Fruit fly (Drosophila melanogaster) whole organism, embryonic: Measurements from ENCODE around the gene Miga.

Source experiments
- Bdp1 ChIP-seq: fragments of 200-800 bp; sonication (Bioruptor generic); optimal IDR thresholded peaks from 3 replicates; lab custom pipeline; 2016; ENCODE audit warnings: missing biosample characterization, missing genetic modification characterization
- C15 ChIP-seq: fragments of 200-800 bp; sonication (Bioruptor generic); IDR thresholded peaks from 3 replicates; pipeline ENCODE4 v1.3.6; 2022; ENCODE audit warnings: missing biosample characterization, missing genetic modification characterization
- CG11247 ChIP-seq: fragments of 200-800 bp; sonication (Bioruptor generic); IDR thresholded peaks from 2 replicates; pipeline ENCODE4 v1.3.6; 2022; ENCODE audit warnings: missing biosample characterization, missing genetic modification characterization
- CG11695 ChIP-seq: fragments of 200-800 bp; sonication (Bioruptor generic); IDR thresholded peaks from 3 replicates; pipeline ENCODE4 v1.3.6; 2022; ENCODE audit warnings: missing biosample characterization, missing genetic modification characterization
- CG12299 ChIP-seq: fragments of 200-800 bp; sonication (Bioruptor generic); optimal IDR thresholded peaks from 2 replicates; lab custom pipeline; 2018; ENCODE audit warnings: missing biosample characterization, mild to moderate bottlenecking, missing genetic modification characterization
- CG12391 ChIP-seq: fragments of 200-800 bp; sonication (Bioruptor generic); optimal IDR thresholded peaks from 3 replicates; lab custom pipeline; 2018; ENCODE audit warnings: missing biosample characterization, mild to moderate bottlenecking, missing genetic modification characterization, moderate library complexity
- CG12769 ChIP-seq: fragments of 200-800 bp; sonication (Bioruptor generic); optimal IDR thresholded peaks from 2 replicates; lab custom pipeline; 2019; ENCODE audit warnings: missing biosample characterization, mild to moderate bottlenecking, missing genetic modification characterization, moderate library complexity
- CG13775 ChIP-seq: fragments of 200-800 bp; sonication (Bioruptor generic); optimal IDR thresholded peaks from 3 replicates; lab custom pipeline; 2017; ENCODE audit warnings: missing biosample characterization, mild to moderate bottlenecking, missing genetic modification characterization
- CG13894 ChIP-seq: fragments of 200-800 bp; sonication (Bioruptor generic); optimal IDR thresholded peaks from 3 replicates; lab custom pipeline; 2018; ENCODE audit warnings: missing biosample characterization, mild to moderate bottlenecking, missing genetic modification characterization, moderate library complexity
- CG14050 ChIP-seq: fragments of 200-800 bp; sonication (Bioruptor generic); IDR thresholded peaks from 3 replicates; pipeline ENCODE4 v1.3.6; 2022; ENCODE audit warnings: missing biosample characterization, missing genetic modification characterization
- CG15514 ChIP-seq: fragments of 200-800 bp; sonication (Bioruptor generic); optimal IDR thresholded peaks from 3 replicates; lab custom pipeline; 2017; ENCODE audit warnings: missing biosample characterization, missing genetic modification characterization, mild to moderate bottlenecking, moderate library complexity, missing genetic modification reagents
- CG1647 ChIP-seq: fragments of 200-800 bp; sonication (Bioruptor generic); optimal IDR thresholded peaks from 3 replicates; lab custom pipeline; 2016; ENCODE audit warnings: missing biosample characterization, missing genetic modification characterization
- CG17361 ChIP-seq: fragments of 200-800 bp; sonication (Bioruptor generic); IDR thresholded peaks from 3 replicates; pipeline ENCODE4 v1.3.6; 2022; ENCODE audit warnings: missing biosample characterization, missing genetic modification characterization
- CG17829 ChIP-seq: fragments of 200-800 bp; optimal IDR thresholded peaks from 2 replicates; lab custom pipeline; 2019; ENCODE audit warnings: missing biosample characterization, mild to moderate bottlenecking, missing genetic modification characterization, moderate library complexity
- CG17912 ChIP-seq: fragments of 200-800 bp; sonication (Bioruptor generic); optimal IDR thresholded peaks from 2 replicates; lab custom pipeline; 2018; ENCODE audit warnings: missing biosample characterization, mild to moderate bottlenecking, missing genetic modification characterization
- CG1792 ChIP-seq: fragments of 200-800 bp; sonication (Bioruptor generic); optimal IDR thresholded peaks from 2 replicates; lab custom pipeline; 2016; ENCODE audit warnings: missing biosample characterization, missing genetic modification characterization
- CG18011 ChIP-seq: fragments of 200-800 bp; sonication (Bioruptor generic); optimal IDR thresholded peaks from 2 replicates; lab custom pipeline; 2017; ENCODE audit warnings: missing biosample characterization, missing genetic modification characterization, mild to moderate bottlenecking, moderate library complexity, missing genotype
- CG18764 ChIP-seq: fragments of 200-800 bp; sonication (Bioruptor generic); optimal IDR thresholded peaks from 3 replicates; lab custom pipeline; 2016; ENCODE audit warnings: missing biosample characterization, missing genetic modification characterization
- CG2889 ChIP-seq: fragments of 200-800 bp; sonication (Bioruptor generic); IDR thresholded peaks from 3 replicates; pipeline ENCODE4 v1.3.6; 2022; ENCODE audit warnings: missing biosample characterization, missing genetic modification characterization
- CG31365 ChIP-seq: fragments of 200-800 bp; sonication (Bioruptor generic); optimal IDR thresholded peaks from 2 replicates; lab custom pipeline; 2018; ENCODE audit warnings: missing biosample characterization, mild to moderate bottlenecking, missing genetic modification characterization
- CG34422 ChIP-seq: fragments of 200-800 bp; sonication (Bioruptor generic); IDR thresholded peaks from 3 replicates; pipeline ENCODE4 v1.3.6; 2022; ENCODE audit warnings: missing biosample characterization, missing genetic modification characterization
- CG4617 ChIP-seq: fragments of 200-800 bp; sonication (Bioruptor generic); optimal IDR thresholded peaks from 3 replicates; lab custom pipeline; 2016; ENCODE audit warnings: missing biosample characterization, missing genetic modification characterization, borderline replicate concordance
- CG6765 ChIP-seq: fragments of 200-800 bp; sonication (Bioruptor generic); optimal IDR thresholded peaks from 3 replicates; lab custom pipeline; 2017; ENCODE audit warnings: missing biosample characterization, mild to moderate bottlenecking, missing genetic modification characterization
- CG9932 ChIP-seq: fragments of 200-800 bp; sonication (Bioruptor generic); IDR thresholded peaks from 2 replicates; pipeline ENCODE4 v1.3.6; 2022; ENCODE audit warnings: missing biosample characterization, missing genetic modification characterization
- D19B ChIP-seq: fragments of 200-800 bp; sonication (Bioruptor generic); optimal IDR thresholded peaks from 2 replicates; lab custom pipeline; 2017; ENCODE audit warnings: missing biosample characterization, mild to moderate bottlenecking, missing genetic modification characterization
- Eip74EF ChIP-seq, 2 experiments: fragments of 200-800 bp in 1 of 2; fragments of >200 bp in 1 of 2; sonication (Bioruptor generic) in 1 of 2; optimal IDR thresholded peaks; 2 replicates each; lab custom pipeline; 2017 to 2019; ENCODE audit warnings: missing biosample characterization in 2 of 2, missing genetic modification characterization in 2 of 2, mild to moderate bottlenecking in 1 of 2, moderate library complexity in 1 of 2
- H2.0 ChIP-seq: fragments of 200-800 bp; sonication (Bioruptor generic); IDR thresholded peaks from 2 replicates; pipeline ENCODE4 v1.3.6; 2022; ENCODE audit warnings: missing biosample characterization, missing genetic modification characterization
- Med ChIP-seq: fragments of 200-800 bp; sonication (Bioruptor generic); peaks from one replicate; lab custom pipeline; 2016; ENCODE audit warnings: missing biosample characterization, missing genetic modification characterization, mild to moderate bottlenecking, inconsistent platforms, moderate library complexity
- Mes4 ChIP-seq: fragments of 200-800 bp; sonication (Bioruptor generic); optimal IDR thresholded peaks from 2 replicates; lab custom pipeline; 2016; ENCODE audit warnings: missing biosample characterization, missing genetic modification characterization
- NK7.1 ChIP-seq: fragments of 200-800 bp; sonication (Bioruptor generic); optimal IDR thresholded peaks from 3 replicates; lab custom pipeline; 2016; ENCODE audit warnings: missing biosample characterization, missing genetic modification characterization
- NfI ChIP-seq: fragments of 200-800 bp; sonication (Bioruptor generic); optimal IDR thresholded peaks from 3 replicates; lab custom pipeline; 2018; ENCODE audit warnings: missing biosample characterization, mild to moderate bottlenecking, missing genetic modification characterization, moderate library complexity
- PHDP ChIP-seq: fragments of 200-800 bp; sonication (Bioruptor generic); optimal IDR thresholded peaks from 3 replicates; lab custom pipeline; 2018; ENCODE audit warnings: missing biosample characterization, mild to moderate bottlenecking, missing genetic modification characterization, moderate library complexity
- Rx ChIP-seq: fragments of 200-800 bp; sonication (Bioruptor generic); IDR thresholded peaks from 2 replicates; pipeline ENCODE4 v1.3.6; 2022; ENCODE audit warnings: missing biosample characterization, missing genetic modification characterization
- Spps ChIP-seq: fragments of 200-800 bp; sonication (Bioruptor generic); optimal IDR thresholded peaks from 2 replicates; lab custom pipeline; 2018; ENCODE audit warnings: missing biosample characterization, mild to moderate bottlenecking, missing genetic modification characterization
- ab ChIP-seq: fragments of 200-800 bp; sonication (Bioruptor generic); optimal IDR thresholded peaks from 2 replicates; lab custom pipeline; 2016; ENCODE audit warnings: missing biosample characterization, missing genetic modification characterization
- dmrt99B ChIP-seq: fragments of 200-800 bp; sonication (Bioruptor generic); optimal IDR thresholded peaks from 2 replicates; lab custom pipeline; 2018; ENCODE audit warnings: missing biosample characterization, mild to moderate bottlenecking, missing genetic modification characterization, moderate library complexity
- emc ChIP-seq: fragments of 200-800 bp; sonication (Bioruptor generic); optimal IDR thresholded peaks from 2 replicates; lab custom pipeline; 2016; ENCODE audit warnings: missing biosample characterization, missing genetic modification characterization
- exex ChIP-seq: fragments of 200-800 bp; sonication (Bioruptor generic); optimal IDR thresholded peaks from 4 replicates; lab custom pipeline; 2018; ENCODE audit warnings: missing biosample characterization, mild to moderate bottlenecking, missing genetic modification characterization, moderate library complexity
- ftz-f1 ChIP-seq: fragments of 200-800 bp; sonication (Bioruptor generic); optimal IDR thresholded peaks from 2 replicates; lab custom pipeline; 2016; ENCODE audit warnings: missing biosample characterization, missing genetic modification characterization
- gcm ChIP-seq: fragments of 200-800 bp; sonication (Bioruptor generic); optimal IDR thresholded peaks from 2 replicates; lab custom pipeline; 2019; ENCODE audit warnings: missing biosample characterization, mild to moderate bottlenecking, missing genetic modification characterization, moderate library complexity
- gem ChIP-seq: fragments of 200-800 bp; sonication (Bioruptor generic); optimal IDR thresholded peaks from 2 replicates; lab custom pipeline; 2019; ENCODE audit warnings: missing biosample characterization, mild to moderate bottlenecking, missing genetic modification characterization, moderate library complexity
- gfzf ChIP-seq: fragments of 200-800 bp; sonication (Bioruptor generic); optimal IDR thresholded peaks from 2 replicates; lab custom pipeline; 2016; ENCODE audit warnings: missing biosample characterization, mild to moderate bottlenecking, missing genetic modification characterization, moderate library complexity
- h ChIP-seq: fragments of >200 bp; optimal IDR thresholded peaks from 2 replicates; lab custom pipeline; 2017
- hkb ChIP-seq, 2 experiments: fragments of 200-800 bp in 1 of 2; fragments of >200 bp in 1 of 2; sonication (Bioruptor generic) in 1 of 2; IDR thresholded peaks in 1 of 2; optimal IDR thresholded peaks in 1 of 2; 2 replicates each; pipeline versions ENCODE4 v1.3.6 to Lab custom; 2017 to 2022; ENCODE audit warnings: missing biosample characterization in 1 of 2, missing genetic modification characterization in 1 of 2
- jigr1 ChIP-seq: fragments of 200-800 bp; sonication (Bioruptor generic); IDR thresholded peaks from 3 replicates; pipeline ENCODE4 v1.3.6; 2022; ENCODE audit warnings: missing biosample characterization, missing genetic modification characterization
- jing ChIP-seq: fragments of 200-800 bp; sonication (Bioruptor generic); optimal IDR thresholded peaks from 2 replicates; lab custom pipeline; 2018; ENCODE audit warnings: missing biosample characterization, mild to moderate bottlenecking, missing genetic modification characterization
- slou ChIP-seq: fragments of 200-800 bp; sonication (Bioruptor generic); optimal IDR thresholded peaks from 3 replicates; lab custom pipeline; 2016; ENCODE audit warnings: missing biosample characterization, missing genetic modification characterization
- tgo ChIP-seq: fragments of 200-800 bp; sonication (Bioruptor generic); IDR thresholded peaks from 3 replicates; pipeline ENCODE4 v1.3.6; 2022; ENCODE audit warnings: missing biosample characterization, missing genetic modification characterization

Gene Miga

dm6 chrX:8398177-8399018 lies 39.2 kb downstream of the Miga start, which contains the start of gene CG10555 (continued):
- TF ChIP-seq Bdp1 (GFP tag; lab: Kevin White, UChicago) (peak; percentile 84), CG11695 (peak; percentile 60; the same call in 2 of the 3 replicates), CG13894 (peak; percentile 48), CG17361 (GFP tag; lab: Robert Waterston, UW) (peak; percentile 82), CG11247 (GFP tag; lab: Robert Waterston, UW) (peak; percentile 89), CG34422 (GFP tag; lab: Robert Waterston, UW) (peak; percentile 82), CG4617 (GFP tag; lab: Kevin White, UChicago) (peak; percentile 19), PHDP (peak; percentile 87), emc (GFP tag; lab: Kevin White, UChicago) (peak; percentile 63), Spps (no peak), CG12769 (tag; lab: Kevin White, UChicago) (peak; percentile 86), CG12391 (tag; lab: Kevin White, UChicago) (peak; percentile 86), H2.0 (GFP tag; lab: Robert Waterston, UW) (peak; percentile 89), exex (tag; lab: Kevin White, UChicago) (peak; percentile 36), CG18764 (GFP tag; lab: Kevin White, UChicago) (peak; percentile 97), D19B (peak; percentile 44), ftz-f1 (no peak), gcm (GFP tag; lab: Kevin White, UChicago) (peak; percentile 4), NfI (GFP tag; lab: Kevin White, UChicago) (peak; percentile 83), jing (GFP tag; lab: Kevin White, UChicago) (peak; percentile 79), Med (GFP tag; lab: Kevin White, UChicago) (peak; percentile 97), CG1647 (GFP tag; lab: Kevin White, UChicago) (peak; percentile 87), CG14050 (GFP tag; lab: Robert Waterston, UW) (peak; percentile 82), jigr1 (GFP tag; lab: Robert Waterston, UW) (peak; percentile 72; the same call in 2 of the 3 replicates), CG31365 (tag; lab: Kevin White, UChicago) (no peak), CG12299 (peak; percentile 29), dmrt99B (tag; lab: Kevin White, UChicago) (peak; percentile 68), Eip74EF (GFP tag; optimal IDR thresholded peaks at IDR 0.05; lab: Kevin White, UChicago) (peak in 1 of 2 experiments; percentile 33), CG17829 (tag; lab: Kevin White, UChicago) (peak; percentile 75), gfzf (GFP tag; lab: Kevin White, UChicago) (peak; percentile 16), gem (tag; lab: Kevin White, UChicago) (peak; percentile 96), slou (GFP tag; lab: Kevin White, UChicago) (peak; percentile 58), CG9932 (GFP tag; lab: Robert Waterston, UW) (peak; percentile 92), CG2889 (GFP tag; lab: Robert Waterston, UW) (peak; percentile 76), CG13775 (GFP tag; lab: Kevin White, UChicago) (peak; percentile 94), CG1792 (peak; percentile 99), NK7.1 (GFP tag; lab: Kevin White, UChicago) (peak; percentile 46), CG17912 (GFP tag; lab: Kevin White, UChicago) (peak; percentile 10), hkb (optimal IDR thresholded peaks at IDR 0.05; lab: Kevin White, UChicago) (peak; percentile 95), hkb (GFP tag; IDR thresholded peaks at IDR 0.05; lab: Robert Waterston, UW) (peak; percentile 82), ab (GFP tag; lab: Kevin White, UChicago) (peak; percentile 94), CG6765 (GFP tag; lab: Kevin White, UChicago) (peak; percentile 35), h (lab: Kevin White, UChicago) (no peak), C15 (0 out of 3 replicates have a peak, but pooled peaks have one; percentile 14), tgo (GFP tag; lab: Robert Waterston, UW) (peak; percentile 90), CG18011 (GFP tag; lab: Kevin White, UChicago) (peak; percentile 67), Rx (peak; percentile 83), CG15514 (GFP tag; lab: Kevin White, UChicago) (peak; percentile 47), Mes4 (GFP tag; lab: Kevin White, UChicago) (peak; percentile 78)
